Fruit fly (Drosophila melanogaster): ENCODE results near the gene ldd.
A peak's percentile ranks its signal among the peaks of the same experiment; 100 is the strongest.

Gene ldd

DNA sequence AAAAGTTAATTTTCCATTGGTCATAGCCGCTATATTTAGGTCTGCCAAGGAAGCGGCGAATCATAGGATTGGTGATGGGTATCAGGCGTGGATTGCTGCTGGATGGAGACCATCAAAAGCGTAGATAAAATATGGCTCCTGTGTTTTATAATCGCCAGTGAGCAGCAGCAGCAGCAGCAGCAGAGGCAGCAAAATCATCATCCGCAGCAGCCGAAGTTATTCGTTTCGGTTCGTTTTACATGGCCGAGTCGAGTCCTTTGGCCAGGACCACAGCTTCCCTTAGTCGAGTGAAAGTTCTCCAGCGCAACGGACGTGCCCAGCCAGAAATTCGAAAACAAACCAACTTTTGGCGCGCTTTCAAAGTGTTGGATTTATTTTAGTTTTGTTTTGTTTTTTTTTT, 29.9 kb upstream of the ldd start, which contains the start of gene stg1:
stg1 (plus strand) TSS at position 301 of the 400 bp plus-strand sequence.
- TF ChIP-seq Deaf1 (tag; optimal IDR thresholded peaks at IDR 0.05) (peak; percentile 56), Lim3 (GFP tag; IDR thresholded peaks at IDR 0.05) (no peak)

DNA sequence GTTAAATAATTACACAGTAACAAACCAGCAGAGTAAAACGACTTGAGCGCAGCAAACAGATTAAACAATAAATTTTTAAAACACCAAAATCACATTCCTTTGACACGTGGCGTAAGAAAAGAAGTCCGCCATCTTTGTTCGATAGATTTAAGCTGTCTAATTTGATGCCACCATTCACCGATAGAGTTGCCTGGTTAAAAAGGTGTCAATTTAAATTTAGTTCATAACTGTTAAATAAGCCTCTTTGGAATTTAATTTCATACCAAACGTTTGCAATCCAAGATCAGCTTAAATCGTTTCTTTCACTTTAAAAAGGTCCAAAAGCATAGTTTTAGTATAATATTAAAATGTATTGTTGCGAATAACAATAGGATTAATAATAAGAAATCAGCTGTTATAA, 21.3 kb upstream of the ldd start, which contains the start of gene CG15446:
CG15446 (minus strand) TSS at position 101 of the 400 bp plus-strand sequence.
- peak; percentile 26 for TF ChIP-seq sens (GFP tag)
- no peak for TF ChIP-seq E2f2 (GFP tag; IDR thresholded peaks at IDR 0.05)
- TF ChIP-seq CHES-1-like (GFP tag; optimal IDR thresholded peaks at IDR 0.05), result no peak
- TF ChIP-seq abd-A (tag; optimal IDR thresholded peaks at IDR 0.05), result no peak
- TF ChIP-seq hkb (optimal IDR thresholded peaks at IDR 0.05), result no peak
- TF ChIP-seq hkb (GFP tag; IDR thresholded peaks at IDR 0.05), result no peak

DNA sequence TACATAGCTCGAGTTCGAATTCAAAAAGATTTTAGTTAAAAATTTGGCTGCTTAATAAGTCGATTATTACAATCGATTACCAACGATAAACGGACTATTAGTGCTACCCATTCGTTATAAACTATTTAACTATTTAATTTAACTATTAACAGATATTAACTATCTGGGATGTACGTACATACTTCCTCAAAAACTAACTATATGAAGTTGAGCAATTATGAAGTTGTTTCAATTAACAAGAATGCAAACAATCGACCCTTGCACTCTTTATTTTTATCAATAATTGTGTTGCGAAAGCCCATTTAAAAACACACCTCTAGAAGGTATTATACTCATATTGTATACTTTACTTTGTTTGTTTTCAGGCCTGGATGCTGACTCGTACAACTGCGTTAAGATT, 17.2 kb upstream of the ldd start, which contains the start of gene CG1503:
CG1503 (minus strand) TSS at position 101 of the 400 bp plus-strand sequence.
- TF ChIP-seq ash1 (GFP tag; optimal IDR thresholded peaks at IDR 0.05) (no peak), Dfd (GFP tag; optimal IDR thresholded peaks at IDR 0.05) (no peak), pros (GFP tag; optimal IDR thresholded peaks at IDR 0.05) (no peak), amos (GFP tag; IDR thresholded peaks at IDR 0.05; ENCODE audit: partially characterized antibody) (no peak), CG9932 (GFP tag; IDR thresholded peaks at IDR 0.05) (no peak), Doc3 (GFP tag; IDR thresholded peaks at IDR 0.05; ENCODE audit: partially characterized antibody) (no peak), CG18619 (GFP tag; optimal IDR thresholded peaks at IDR 0.05) (no peak), Nf-YC (tag; optimal IDR thresholded peaks at IDR 0.05) (no peak), CG14050 (GFP tag; IDR thresholded peaks at IDR 0.05) (no peak), CG33557 (GFP tag; optimal IDR thresholded peaks at IDR 0.05) (no peak), CG12236 (GFP tag; optimal IDR thresholded peaks at IDR 0.05) (no peak), gro (GFP tag; optimal IDR thresholded peaks at IDR 0.05) (no peak), Ssrp (tag; optimal IDR thresholded peaks at IDR 0.05) (no peak), ase (GFP tag; IDR thresholded peaks at IDR 0.05) (no peak), Bteb2 (GFP tag; optimal IDR thresholded peaks at IDR 0.05) (no peak), kah (GFP tag; optimal IDR thresholded peaks at IDR 0.05) (no peak), CG2116 (GFP tag; optimal IDR thresholded peaks at IDR 0.05) (no peak)

DNA sequence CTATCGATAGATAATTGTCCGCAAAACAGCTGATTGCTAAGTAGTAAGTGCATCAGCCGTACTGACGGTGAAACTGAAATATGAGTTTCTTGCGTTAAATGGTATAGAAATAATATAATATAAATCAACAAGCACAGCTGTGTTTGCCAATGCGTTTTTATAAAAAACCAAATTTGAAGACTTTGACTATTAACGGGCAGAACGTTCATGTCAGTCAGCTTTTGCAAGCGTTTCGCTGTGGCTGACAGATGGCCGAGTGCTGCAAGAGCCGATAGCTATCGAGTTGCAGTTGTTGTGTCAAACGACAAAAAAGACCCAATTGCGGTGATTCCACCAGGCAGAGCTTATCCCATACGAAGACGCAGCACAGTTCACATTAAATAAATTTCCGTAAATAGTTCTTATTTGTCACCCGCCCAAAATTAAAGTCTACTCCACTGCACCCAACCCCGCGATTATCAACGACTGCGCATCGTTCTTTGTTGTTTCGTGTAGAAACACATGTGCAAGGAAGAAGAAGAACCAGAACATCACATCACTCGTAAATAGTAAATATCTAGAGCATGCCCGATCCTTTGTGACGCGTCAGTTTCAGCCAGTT, 6.5 kb upstream of the ldd start, which contains the start of the genes unc and CG15445:
unc (minus strand) TSS at position 51 of the 601 bp plus-strand sequence.
CG15445 (plus strand) TSS at position 296 of the 601 bp plus-strand sequence.
- TF ChIP-seq fd64A (GFP tag; optimal IDR thresholded peaks at IDR 0.05) (no peak), CrebB (tag; optimal IDR thresholded peaks at IDR 0.05) (no peak), CG3726 (GFP tag; IDR thresholded peaks at IDR 0.05) (no peak), sr (GFP tag; IDR thresholded peaks at IDR 0.05) (no peak), CG6175 (GFP tag; IDR thresholded peaks at IDR 0.05) (no peak), CG18599 (GFP tag; optimal IDR thresholded peaks at IDR 0.05) (no peak), CG12155 (GFP tag; optimal IDR thresholded peaks at IDR 0.05) (peak; percentile 31), Vsx1 (GFP tag; optimal IDR thresholded peaks at IDR 0.05) (no peak), slp2 (GFP tag; optimal IDR thresholded peaks at IDR 0.05) (no peak), sug (tag; optimal IDR thresholded peaks at IDR 0.05) (no peak), cad (GFP tag; optimal IDR thresholded peaks at IDR 0.05) (no peak), CG3838 (GFP tag; optimal IDR thresholded peaks at IDR 0.05) (no peak), CG8924 (tag; optimal IDR thresholded peaks at IDR 0.05) (no peak), CG34422 (GFP tag; IDR thresholded peaks at IDR 0.05) (0 out of 3 replicates have a peak, but pooled peaks have one; percentile 34), p53 (GFP tag; optimal IDR thresholded peaks at IDR 0.05) (no peak), CoRest (tag; optimal IDR thresholded peaks at IDR 0.05) (peak; percentile 65), CG14014 (GFP tag; IDR thresholded peaks at IDR 0.05) (no peak), Camta (GFP tag; optimal IDR thresholded peaks at IDR 0.05) (no peak), Poxn (GFP tag; IDR thresholded peaks at IDR 0.05) (no peak), CG7357 (GFP tag; IDR thresholded peaks at IDR 0.05) (0 out of 3 replicates have a peak, but pooled peaks have one; percentile 19), schlank (tag; optimal IDR thresholded peaks at IDR 0.05) (no peak), gt (GFP tag; IDR thresholded peaks at IDR 0.05) (no peak), fru (optimal IDR thresholded peaks at IDR 0.05) (no peak), CG30403 (GFP tag; optimal IDR thresholded peaks at IDR 0.05) (no peak)
